In the genomic region with DNA sequence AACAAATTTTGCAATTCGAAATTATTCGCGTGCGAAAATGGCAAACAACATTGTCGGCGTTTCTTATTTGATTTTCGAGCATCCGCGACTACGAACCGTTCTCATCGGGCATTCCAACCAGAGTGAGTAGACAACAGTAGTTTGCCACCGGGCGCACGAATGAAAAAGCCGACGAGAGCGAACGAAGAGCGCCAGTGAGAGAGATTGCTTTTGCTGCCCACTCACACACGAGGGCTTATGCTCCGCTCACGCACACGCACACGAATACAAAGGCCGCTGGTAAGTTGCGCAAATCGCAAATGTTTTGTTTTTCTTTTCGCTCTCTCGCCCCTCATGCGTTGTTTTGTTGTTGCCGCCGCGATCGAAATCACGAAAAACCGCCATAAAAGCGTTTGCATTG, we compare ENCODE assay signal across 6 fruit fly cellular contexts.
TF ChIP-seq lines count a peak whose summit lies in the region.

No protein-coding gene starts in this region.

- no peak for TF ChIP-seq CTCF in whole organism, embryonic (GFP tag; optimal IDR thresholded peaks at IDR 0.05; lab: Kevin White, UChicago)

TF ChIP-seq in whole organism, 6 proteins besides CTCF, POLR2A, EP300 and RAD21:
- TF ChIP-seq psq (optimal IDR thresholded peaks at IDR 0.05; lab: Kevin White, UChicago) (no peak), Dll (optimal IDR thresholded peaks at IDR 0.05; lab: Kevin White, UChicago) (peak; percentile 96)

TF ChIP-seq in whole organism, adult, 20 proteins besides CTCF, POLR2A, EP300 and RAD21:
- TF ChIP-seq Mnt (GFP tag; optimal IDR thresholded peaks at IDR 0.05; lab: Kevin White, UChicago) (peak; percentile 68), ovo (GFP tag; optimal IDR thresholded peaks at IDR 0.05; lab: Kevin White, UChicago) (peak; percentile 39), toe (GFP tag; optimal IDR thresholded peaks at IDR 0.05; lab: Kevin White, UChicago) (no peak)

TF ChIP-seq in whole organism, embryonic, 481 proteins besides CTCF, POLR2A, EP300 and RAD21 (continues in another document):
- TF ChIP-seq Deaf1 (tag; optimal IDR thresholded peaks at IDR 0.05; lab: Kevin White, UChicago) (peak; percentile 96), dmrt99B (tag; optimal IDR thresholded peaks at IDR 0.05; lab: Kevin White, UChicago) (no peak), unc-4 (GFP tag; IDR thresholded peaks at IDR 0.05; lab: Robert Waterston, UW; ENCODE audit: partially characterized antibody) (peak; percentile 35; the same call in 1 of the 2 replicates), fu2 (GFP tag; optimal IDR thresholded peaks at IDR 0.05; lab: Kevin White, UChicago) (no peak), sc (optimal IDR thresholded peaks at IDR 0.05; lab: Kevin White, UChicago) (no peak), sc (GFP tag; optimal IDR thresholded peaks at IDR 0.05; lab: Kevin White, UChicago) (no peak), grn (GFP tag; optimal IDR thresholded peaks at IDR 0.05; lab: Kevin White, UChicago) (no peak), mld (GFP tag; IDR thresholded peaks at IDR 0.05; lab: Robert Waterston, UW; ENCODE audit: partially characterized antibody) (0 out of 3 replicates have a peak, but pooled peaks have one; percentile 47), Doc2 (GFP tag; IDR thresholded peaks at IDR 0.05; lab: Robert Waterston, UW) (no peak), zen2 (GFP tag; IDR thresholded peaks at IDR 0.05; lab: Robert Waterston, UW; ENCODE audit: partially characterized antibody) (peak; percentile 63; the same call in 1 of the 3 replicates), CG34224 (GFP tag; IDR thresholded peaks at IDR 0.05; lab: Robert Waterston, UW; ENCODE audit: partially characterized antibody) (peak; percentile 46; the same call in 1 of the 3 replicates), Bgb (GFP tag; IDR thresholded peaks at IDR 0.05; lab: Robert Waterston, UW; ENCODE audit: partially characterized antibody) (peak; percentile 63), MBD-R2 (GFP tag; IDR thresholded peaks at IDR 0.05; lab: Robert Waterston, UW) (no peak), CG17385 (GFP tag; optimal IDR thresholded peaks at IDR 0.05; lab: Kevin White, UChicago) (no peak), dmrt11E (tag; optimal IDR thresholded peaks at IDR 0.05; lab: Kevin White, UChicago) (no peak), YL-1 (GFP tag; optimal IDR thresholded peaks at IDR 0.05; lab: Kevin White, UChicago) (no peak), CG34422 (GFP tag; IDR thresholded peaks at IDR 0.05; lab: Robert Waterston, UW) (peak; percentile 20; the same call in 1 of the 3 replicates), dati (GFP tag; IDR thresholded peaks at IDR 0.05; lab: Robert Waterston, UW) (no peak)

TF ChIP-seq in whole organism, prepupa, 60 proteins besides CTCF, POLR2A, EP300 and RAD21:
- TF ChIP-seq CG4318 (GFP tag; optimal IDR thresholded peaks at IDR 0.05; lab: Kevin White, UChicago) (no peak), fkh (GFP tag; optimal IDR thresholded peaks at IDR 0.05; lab: Kevin White, UChicago) (peak; percentile 13), ss (GFP tag; optimal IDR thresholded peaks at IDR 0.05; lab: Kevin White, UChicago) (peak in 1 of 2 experiments; percentile 69), dsx (GFP tag; optimal IDR thresholded peaks at IDR 0.05; lab: Kevin White, UChicago; ENCODE audit: poor library complexity, severe bottlenecking) (peak; percentile 90)
TF ChIP-seq in whole organism, prepupa: peak in this region for 3.

TF ChIP-seq in whole organism, pupa, 21 proteins besides CTCF, POLR2A, EP300 and RAD21:
- TF ChIP-seq gl (tag; optimal IDR thresholded peaks at IDR 0.05; lab: Kevin White, UChicago) (peak; percentile 42), EcR (GFP tag; optimal IDR thresholded peaks at IDR 0.05; lab: Kevin White, UChicago) (peak; percentile 26), CG13204 (GFP tag; optimal IDR thresholded peaks at IDR 0.05; lab: Kevin White, UChicago) (peak; percentile 59), fd96Ca (GFP tag; IDR thresholded peaks at IDR 0.05; lab: Robert Waterston, UW) (no peak)

TF ChIP-seq in whole organism, wandering third instar larva, 38 proteins besides CTCF, POLR2A, EP300 and RAD21:
- no peak for TF ChIP-seq CrebA (GFP tag; optimal IDR thresholded peaks at IDR 0.05; lab: Kevin White, UChicago; ENCODE audit: borderline replicate concordance)
- peak; percentile 20 for TF ChIP-seq Hr83 (GFP tag; optimal IDR thresholded peaks at IDR 0.05; lab: Kevin White, UChicago; ENCODE audit: poor library complexity, severe bottlenecking)
- TF ChIP-seq GATAd (GFP tag; optimal IDR thresholded peaks at IDR 0.05; lab: Kevin White, UChicago) = no peak
- peak; percentile 89 to 94 for TF ChIP-seq dl (GFP tag; optimal IDR thresholded peaks at IDR 0.05; lab: Kevin White, UChicago; ENCODE audit: insufficient read depth in 1 of 2, partially characterized antibody in 2 of 2)
- TF ChIP-seq CG32264 (GFP tag; optimal IDR thresholded peaks at IDR 0.05; lab: Kevin White, UChicago) = no peak
- TF ChIP-seq Vsx2 (GFP tag; optimal IDR thresholded peaks at IDR 0.05; lab: Kevin White, UChicago; ENCODE audit: partially characterized antibody) = no peak
- TF ChIP-seq jim (GFP tag; optimal IDR thresholded peaks at IDR 0.05; lab: Kevin White, UChicago) = peak; percentile 23
- TF ChIP-seq Dif (GFP tag; optimal IDR thresholded peaks at IDR 0.05; lab: Kevin White, UChicago; ENCODE audit: partially characterized antibody) = peak; percentile 93
- no peak for TF ChIP-seq foxo (GFP tag; optimal IDR thresholded peaks at IDR 0.05; lab: Kevin White, UChicago)
- TF ChIP-seq dmrt93B (GFP tag; optimal IDR thresholded peaks at IDR 0.05; lab: Kevin White, UChicago) = no peak
TF ChIP-seq in whole organism, wandering third instar larva: peak in this region for 4.
